Worm (Caenorhabditis elegans): ENCODE measurements around the gene irld-49.

Gene irld-49

ce11 chrII:2919074-2919857 lies 24.7 kb upstream of the irld-49 start, which contains the start of the genes ncap-1 and Y110A2AR.1 (continued):
- peak; percentile 80 for TF ChIP-seq madf-8 (GFP tag; conservative IDR thresholded peaks at IDR 0.05)
- no peak for TF ChIP-seq K12H6.12 (tag; optimal IDR thresholded peaks at IDR 0.05)
- TF ChIP-seq snpc-1.3 (tag; optimal IDR thresholded peaks at IDR 0.05; ENCODE audit: insufficient read depth): peak; percentile 5
- TF ChIP-seq B0336.3 (GFP tag; IDR thresholded peaks at IDR 0.05): peak; percentile 57; the same call in 1 of the 2 replicates
- TF ChIP-seq lsl-1 (GFP tag; optimal IDR thresholded peaks at IDR 0.05): peak; percentile 100
- no peak for TF ChIP-seq attf-6 (GFP tag; IDR thresholded peaks at IDR 0.05)
- TF ChIP-seq rcor-1 (GFP tag; IDR thresholded peaks at IDR 0.05): 0 out of 2 replicates have a peak, but pooled peaks have one; percentile 29
- peak; percentile 98 for TF ChIP-seq xnd-1 (tag; optimal IDR thresholded peaks at IDR 0.05)

DNA sequence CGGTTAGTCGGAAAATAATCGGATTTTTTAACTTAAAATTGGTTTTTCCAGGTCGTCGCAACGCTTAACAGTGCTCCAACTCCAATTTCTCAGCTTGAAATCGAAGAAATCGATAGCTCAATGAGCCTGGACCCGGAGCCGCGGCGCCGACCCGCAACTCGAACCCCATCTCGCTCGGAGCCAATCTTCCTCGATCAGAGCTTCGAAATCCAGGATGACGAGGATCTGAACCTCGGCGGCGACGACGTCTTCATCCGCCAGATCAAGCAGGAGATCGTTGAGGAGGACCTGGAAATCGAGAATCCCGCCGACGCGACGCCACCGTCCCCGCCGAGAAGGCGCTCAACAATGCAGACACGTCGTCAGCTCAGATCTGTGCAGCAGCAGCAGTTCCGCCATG lies 23.7 kb upstream of the irld-49 start:
- TF ChIP-seq zfh-2 (GFP tag; conservative IDR thresholded peaks at IDR 0.05) (peak; percentile 69), sptf-2 (GFP tag; optimal IDR thresholded peaks at IDR 0.05) (no peak), mcd-1 (GFP tag; IDR thresholded peaks at IDR 0.05) (peak; percentile 5; the same call in 1 of the 2 replicates), C17E4.6 (GFP tag; IDR thresholded peaks at IDR 0.05) (no peak), mes-4 (tag; optimal IDR thresholded peaks at IDR 0.05) (no peak), gei-17 (GFP tag; optimal IDR thresholded peaks at IDR 0.05) (no peak), egrh-3 (GFP tag; IDR thresholded peaks at IDR 0.05) (peak; percentile 77; the same call in 1 of the 2 replicates), lag-1 (GFP tag; IDR thresholded peaks at IDR 0.05) (no peak), nhr-90 (tag; optimal IDR thresholded peaks at IDR 0.05) (no peak), rpc-1 (optimal IDR thresholded peaks at IDR 0.05) (no peak), rpc-1 (tag; optimal IDR thresholded peaks at IDR 0.05) (no peak)

ce11 chrII:2920817-2921458 lies 23.0 kb upstream of the irld-49 start:
- peak; percentile 31 for TF ChIP-seq ztf-18 (tag; optimal IDR thresholded peaks at IDR 0.05)
- TF ChIP-seq snpc-3.4 (tag; optimal IDR thresholded peaks at IDR 0.05): peak; percentile 46
- TF ChIP-seq F52B5.7 (tag; optimal IDR thresholded peaks at IDR 0.05): peak; percentile 37
- peak; percentile 49; the same call in 1 of the 2 replicates for TF ChIP-seq Y53G8AR.9 (GFP tag; conservative IDR thresholded peaks at IDR 0.05)
- TF ChIP-seq athp-1 (tag; optimal IDR thresholded peaks at IDR 0.05): peak; percentile 86
- TF ChIP-seq snpc-4 (GFP tag; optimal IDR thresholded peaks at IDR 0.05): peak; percentile 22
- TF ChIP-seq snpc-4 (tag; optimal IDR thresholded peaks at IDR 0.05): peak in 2 of 4 experiments; percentile 39 to 45
- TF ChIP-seq sdz-38 (tag; optimal IDR thresholded peaks at IDR 0.05): no peak
- peak; percentile 44 for TF ChIP-seq gei-17 (GFP tag; optimal IDR thresholded peaks at IDR 0.05)
- no peak for TF ChIP-seq ZK185.1 (tag; optimal IDR thresholded peaks at IDR 0.05; ENCODE audit: poor library complexity, severe bottlenecking)
- peak; percentile 96 for TF ChIP-seq B0336.3 (GFP tag; IDR thresholded peaks at IDR 0.05)
- TF ChIP-seq lin-54 (GFP tag; optimal IDR thresholded peaks at IDR 0.05): peak; percentile 33
- TF ChIP-seq F39B2.1 (GFP tag; IDR thresholded peaks at IDR 0.05): no peak
- peak; percentile 88 for TF ChIP-seq madf-6 (GFP tag; IDR thresholded peaks at IDR 0.05)
- 0 out of 2 replicates have a peak, but pooled peaks have one; percentile 68 for TF ChIP-seq ekl-4 (GFP tag; IDR thresholded peaks at IDR 0.05)
- peak; percentile 59 for TF ChIP-seq unc-130 (GFP tag; optimal IDR thresholded peaks at IDR 0.05)
- no peak; the same call in none of the 2 replicates for TF ChIP-seq madf-3 (GFP tag; IDR thresholded peaks at IDR 0.05)
- TF ChIP-seq lir-1 (GFP tag; conservative IDR thresholded peaks at IDR 0.05): peak; percentile 7; the same call in 1 of the 2 replicates
- no peak for TF ChIP-seq ztf-28 (GFP tag; IDR thresholded peaks at IDR 0.05)
- TF ChIP-seq rec-8 (tag; optimal IDR thresholded peaks at IDR 0.05): no peak
- peak; percentile 45 for TF ChIP-seq tbp1 (GFP tag; optimal IDR thresholded peaks at IDR 0.05)
- peak; percentile 0 for TF ChIP-seq die-1 (tag; optimal IDR thresholded peaks at IDR 0.05)
- TF ChIP-seq bed-2 (GFP tag; IDR thresholded peaks at IDR 0.05): no peak
- no peak for TF ChIP-seq Y67H2A.10 (GFP tag; conservative IDR thresholded peaks at IDR 0.05)
- TF ChIP-seq ceh-91 (GFP tag; IDR thresholded peaks at IDR 0.05): peak; percentile 84
- no peak for TF ChIP-seq ztf-6 (GFP tag; IDR thresholded peaks at IDR 0.05)
- TF ChIP-seq nhr-80 (tag; optimal IDR thresholded peaks at IDR 0.05): peak; percentile 3
